Fruit fly (Drosophila melanogaster): Measurements from ENCODE around the gene Ance.

Ance gene

dm6 chr2L:13934542-13935065 lies 29.2 kb downstream of the Ance start, which contains the start of gene Vajk2:
TSS of gene Vajk2 (minus strand) at chr2L:13934692.
- TF ChIP-seq tj (GFP tag; optimal IDR thresholded peaks at IDR 0.05) (no peak), Hr96 (GFP tag; optimal IDR thresholded peaks at IDR 0.05) (no peak), Clk (GFP tag; optimal IDR thresholded peaks at IDR 0.05) (no peak), CG5204 (GFP tag; optimal IDR thresholded peaks at IDR 0.05) (no peak), CG14711 (tag; optimal IDR thresholded peaks at IDR 0.05) (no peak), toe (GFP tag; optimal IDR thresholded peaks at IDR 0.05) (no peak), CG1620 (GFP tag; optimal IDR thresholded peaks at IDR 0.05) (no peak), Mnt (GFP tag; optimal IDR thresholded peaks at IDR 0.05) (no peak), CG11617 (GFP tag; optimal IDR thresholded peaks at IDR 0.05) (no peak), bab1 (GFP tag; optimal IDR thresholded peaks at IDR 0.05) (no peak), CG7045 (GFP tag; optimal IDR thresholded peaks at IDR 0.05) (no peak), kay (GFP tag; ENCODE audit: borderline replicate concordance) (no peak), CG33017 (tag; optimal IDR thresholded peaks at IDR 0.05) (no peak), cic (GFP tag; optimal IDR thresholded peaks at IDR 0.05) (no peak), ovo (GFP tag; optimal IDR thresholded peaks at IDR 0.05) (no peak), Crg-1 (GFP tag; optimal IDR thresholded peaks at IDR 0.05) (no peak), CG12768 (GFP tag; optimal IDR thresholded peaks at IDR 0.05) (no peak), CG7101 (tag; optimal IDR thresholded peaks at IDR 0.05) (no peak), cnc (optimal IDR thresholded peaks at IDR 0.05) (no peak)

- TF ChIP-seq ovo (GFP tag; optimal IDR thresholded peaks at IDR 0.05): no peak
- TF ChIP-seq CG7045 (GFP tag; optimal IDR thresholded peaks at IDR 0.05): no peak
- no peak for TF ChIP-seq Clk (GFP tag; optimal IDR thresholded peaks at IDR 0.05)
- no peak for TF ChIP-seq CG11617 (GFP tag; optimal IDR thresholded peaks at IDR 0.05)
- no peak for TF ChIP-seq bab1 (GFP tag; optimal IDR thresholded peaks at IDR 0.05)
- TF ChIP-seq Mnt (GFP tag; optimal IDR thresholded peaks at IDR 0.05): no peak
- TF ChIP-seq CG5204 (GFP tag; optimal IDR thresholded peaks at IDR 0.05): no peak
- no peak for TF ChIP-seq cic (GFP tag; optimal IDR thresholded peaks at IDR 0.05)
- TF ChIP-seq toe (GFP tag; optimal IDR thresholded peaks at IDR 0.05): no peak
- TF ChIP-seq cnc (optimal IDR thresholded peaks at IDR 0.05): no peak
- TF ChIP-seq CG14711 (tag; optimal IDR thresholded peaks at IDR 0.05): no peak
Measured at dm6 chr2L:13947476-13947875, 42.0 kb downstream of the Ance start, which contains the start of gene Vajk3. TSS of gene Vajk3 (minus strand) at chr2L:13947476.

dm6 chr2L:13949789-13950188 lies 44.3 kb downstream of the Ance start:
- TF ChIP-seq Mnt (GFP tag; optimal IDR thresholded peaks at IDR 0.05) (no peak), ovo (GFP tag; optimal IDR thresholded peaks at IDR 0.05) (no peak), pad (GFP tag; optimal IDR thresholded peaks at IDR 0.05) (no peak), CG7101 (tag; optimal IDR thresholded peaks at IDR 0.05) (no peak), tj (GFP tag; optimal IDR thresholded peaks at IDR 0.05) (no peak)

- TF ChIP-seq ovo (GFP tag; optimal IDR thresholded peaks at IDR 0.05): no peak
- TF ChIP-seq CG7045 (GFP tag; optimal IDR thresholded peaks at IDR 0.05): no peak
- no peak for TF ChIP-seq tj (GFP tag; optimal IDR thresholded peaks at IDR 0.05)
- no peak for TF ChIP-seq Mnt (GFP tag; optimal IDR thresholded peaks at IDR 0.05)
- no peak for TF ChIP-seq CG12768 (GFP tag; optimal IDR thresholded peaks at IDR 0.05)
- no peak for TF ChIP-seq CG11617 (GFP tag; optimal IDR thresholded peaks at IDR 0.05)
Measured at dm6 chr2L:13955775-13956174, 50.3 kb downstream of the Ance start.

DNA sequence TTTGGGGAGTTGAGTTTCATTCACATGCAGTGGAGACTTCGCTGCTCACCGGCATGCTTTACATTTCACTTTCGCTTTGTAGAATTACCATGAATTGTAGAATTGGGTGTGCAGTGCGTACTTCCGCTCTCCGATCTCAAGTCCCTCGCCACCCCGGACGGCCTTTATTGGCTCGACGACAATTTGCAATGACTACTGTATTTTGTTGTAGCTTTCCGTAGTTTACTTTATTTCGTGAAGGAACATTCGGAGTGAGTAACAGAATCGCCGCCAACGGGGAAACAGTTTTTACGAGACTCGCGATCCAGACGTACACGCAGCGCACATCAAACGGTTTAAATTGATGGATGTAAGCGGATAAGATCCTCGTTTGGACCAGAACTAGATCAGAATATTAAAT lies 51.8 kb downstream of the Ance start, which contains the start of gene NimA:
Gene NimA (plus strand): TSS at position 301 of the 400 bp plus-strand sequence.
- TF ChIP-seq CG12768 (GFP tag; optimal IDR thresholded peaks at IDR 0.05): no peak
- no peak for TF ChIP-seq Hr96 (GFP tag; optimal IDR thresholded peaks at IDR 0.05)
- TF ChIP-seq Mnt (GFP tag; optimal IDR thresholded peaks at IDR 0.05): no peak
- TF ChIP-seq CG33017 (tag; optimal IDR thresholded peaks at IDR 0.05): no peak
- TF ChIP-seq pad (GFP tag; optimal IDR thresholded peaks at IDR 0.05): no peak
- TF ChIP-seq ovo (GFP tag; optimal IDR thresholded peaks at IDR 0.05): no peak
- TF ChIP-seq CG7101 (tag; optimal IDR thresholded peaks at IDR 0.05): no peak
- no peak for TF ChIP-seq CG11617 (GFP tag; optimal IDR thresholded peaks at IDR 0.05)
- no peak for TF ChIP-seq CG1620 (GFP tag; optimal IDR thresholded peaks at IDR 0.05)
- TF ChIP-seq cic (GFP tag; optimal IDR thresholded peaks at IDR 0.05): no peak
- no peak for TF ChIP-seq Clk (GFP tag; optimal IDR thresholded peaks at IDR 0.05)

All from whole organism, adult.